Worm (Caenorhabditis elegans) whole organism, L3 larva: ENCODE data around the gene nra-1.

Experiments
- ZK546.5 ChIP-seq: sonication (generic microtip); optimal IDR thresholded peaks from 2 replicates; lab custom pipeline; 2017; ENCODE audit warnings: missing biosample characterization, missing genetic modification characterization
- ceh-82 ChIP-seq: fragments of 150-350 bp; optimal IDR thresholded peaks from 2 replicates; lab custom pipeline; 2014; ENCODE audit warnings: missing biosample characterization, missing genetic modification characterization
- egl-27 ChIP-seq: sonication (generic microtip); optimal IDR thresholded peaks from 4 replicates; lab custom pipeline; 2017; ENCODE audit warnings: missing biosample characterization, missing genetic modification reagents, missing genetic modification characterization
- elt-1 ChIP-seq: fragments of 150-350 bp; optimal IDR thresholded peaks from 2 replicates; lab custom pipeline; 2014; ENCODE audit warnings: missing biosample characterization, missing genetic modification characterization
- lin-39 ChIP-seq: fragments of 150-350 bp; optimal IDR thresholded peaks from 2 replicates; lab custom pipeline; 2018; ENCODE audit warnings: missing biosample characterization, missing genetic modification reagents, missing genetic modification characterization
- nfya-1 ChIP-seq: sonication (generic microtip); optimal IDR thresholded peaks from 2 replicates; lab custom pipeline; 2017; ENCODE audit warnings: missing genetic modification characterization, mild to moderate bottlenecking, missing compliant biosample characterization, antibody characterized with exemption, moderate library complexity; ENCODE audit not compliant: insufficient read depth
- nhr-77 ChIP-seq: fragments of 150-350 bp; optimal IDR thresholded peaks from 2 replicates; lab custom pipeline; 2014; ENCODE audit warnings: missing biosample characterization, missing genetic modification characterization
- pqm-1 ChIP-seq: fragments of 150-350 bp; optimal IDR thresholded peaks from 2 replicates; lab custom pipeline; 2017; ENCODE audit warnings: missing biosample characterization, missing genetic modification characterization, inconsistent platforms
- zag-1 ChIP-seq: fragments of 150-350 bp; optimal IDR thresholded peaks from 2 replicates; lab custom pipeline; 2014; ENCODE audit warnings: missing biosample characterization, missing genetic modification characterization
- ztf-4 ChIP-seq: fragments of 150-350 bp; optimal IDR thresholded peaks from 2 replicates; lab custom pipeline; 2014; ENCODE audit warnings: missing biosample characterization, missing genetic modification characterization

DNA sequence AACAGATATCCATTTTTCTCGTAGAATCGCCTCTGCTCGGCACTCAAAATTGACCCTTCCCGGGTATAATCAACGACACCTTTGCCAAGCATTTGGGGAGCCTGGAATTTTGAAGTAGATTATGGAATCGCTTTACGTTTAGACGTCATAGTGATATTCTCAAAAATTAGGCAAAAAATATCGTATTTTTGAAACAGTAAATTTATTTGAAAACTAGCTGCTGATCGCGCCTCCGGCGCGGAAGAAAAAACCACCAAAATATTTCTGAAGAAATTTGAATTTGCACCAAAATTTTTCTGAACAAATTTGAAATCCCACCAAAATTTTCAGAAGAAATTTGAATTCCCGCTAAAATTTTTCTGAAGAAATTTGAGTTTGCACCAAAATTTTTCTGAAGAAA, 21.6 kb downstream of the nra-1 start, which contains the start of gene ZK550.6:
- TF ChIP-seq pqm-1 (tag; lab: Kevin White, UChicago) (no peak), nfya-1 (tag; lab: Kevin White, UChicago) (no peak), ceh-82 (tag; lab: Kevin White, UChicago) (no peak), elt-1 (tag; lab: Kevin White, UChicago) (no peak), nhr-77 (tag; lab: Kevin White, UChicago) (no peak), zag-1 (tag; lab: Kevin White, UChicago) (no peak), ZK546.5 (tag; lab: Kevin White, UChicago) (no peak), ztf-4 (tag; lab: Kevin White, UChicago) (no peak), lin-39 (no peak), egl-27 (tag; lab: Kevin White, UChicago) (no peak)
